Fruit fly (Drosophila melanogaster) Kc167 (cell line): Measurements from ENCODE around the gene drl.

ENCODE experiments used
- Myc ChIP-seq: fragments of >200 bp; optimal IDR thresholded peaks from 2 replicates; lab custom pipeline; 2017; ENCODE audit warnings: missing external identifiers
- Sin3A ChIP-seq: fragments of >200 bp; optimal IDR thresholded peaks from 2 replicates; lab custom pipeline; 2018; ENCODE audit warnings: missing external identifiers
- h ChIP-seq: fragments of >200 bp; optimal IDR thresholded peaks from 3 replicates; lab custom pipeline; 2018; ENCODE audit warnings: missing external identifiers
- psq ChIP-seq: fragments of >200 bp; optimal IDR thresholded peaks from 2 replicates; lab custom pipeline; 2017; ENCODE audit warnings: missing external identifiers

- TF ChIP-seq h (lab: Kevin White, UChicago) (no peak), psq (lab: Kevin White, UChicago) (no peak), Sin3A (no peak), Myc (lab: Kevin White, UChicago) (no peak)
These were observed 44.1 kb upstream of the drl start for dm6 chr2L:19146047-19146446.
